Fruit fly (Drosophila melanogaster) whole organism, embryonic: ENCODE data around the gene Ir64a.

Source experiments
- Aef1 ChIP-seq: fragments of 200-800 bp; sonication (Bioruptor generic); IDR thresholded peaks from 3 replicates; pipeline ENCODE4 v1.3.6; 2022; ENCODE audit warnings: missing biosample characterization, missing genetic modification characterization
- CG10366 ChIP-seq: fragments of 200-800 bp; sonication (Bioruptor generic); IDR thresholded peaks from 2 replicates; pipeline ENCODE4 v1.3.6; 2022; ENCODE audit warnings: missing biosample characterization, missing genetic modification characterization
- CG11504 ChIP-seq: fragments of 200-800 bp; sonication (Bioruptor generic); optimal IDR thresholded peaks from 3 replicates; lab custom pipeline; 2019; ENCODE audit warnings: missing biosample characterization, mild to moderate bottlenecking, missing genetic modification characterization, moderate library complexity
- CG11695 ChIP-seq: fragments of 200-800 bp; sonication (Bioruptor generic); IDR thresholded peaks from 3 replicates; pipeline ENCODE4 v1.3.6; 2022; ENCODE audit warnings: missing biosample characterization, missing genetic modification characterization
- CG13775 ChIP-seq: fragments of 200-800 bp; sonication (Bioruptor generic); optimal IDR thresholded peaks from 3 replicates; lab custom pipeline; 2017; ENCODE audit warnings: missing biosample characterization, mild to moderate bottlenecking, missing genetic modification characterization
- CG15011 ChIP-seq: fragments of 200-800 bp; sonication (Bioruptor generic); optimal IDR thresholded peaks from 3 replicates; lab custom pipeline; 2018; ENCODE audit warnings: missing biosample characterization, mild to moderate bottlenecking, missing genetic modification characterization
- CG17328 ChIP-seq: fragments of 200-800 bp; sonication (Bioruptor generic); IDR thresholded peaks from 2 replicates; pipeline ENCODE4 v1.3.6; 2022; ENCODE audit warnings: missing biosample characterization, missing genetic modification characterization
- CG17385 ChIP-seq: fragments of 200-800 bp; sonication (Bioruptor generic); optimal IDR thresholded peaks from 3 replicates; lab custom pipeline; 2018; ENCODE audit warnings: missing biosample characterization, mild to moderate bottlenecking, missing genetic modification characterization
- CG18599 ChIP-seq: fragments of 200-800 bp; sonication (Bioruptor generic); optimal IDR thresholded peaks from 3 replicates; lab custom pipeline; 2017; ENCODE audit warnings: missing biosample characterization, missing genetic modification characterization, mild to moderate bottlenecking, moderate library complexity, missing genetic modification reagents
- CG2129 ChIP-seq: fragments of 200-800 bp; sonication (Bioruptor generic); IDR thresholded peaks from 2 replicates; pipeline ENCODE4 v1.3.6; 2022; ENCODE audit warnings: missing biosample characterization, missing genetic modification characterization; ENCODE audit not compliant: partially characterized antibody
- CG31388 ChIP-seq: fragments of 200-800 bp; sonication (Bioruptor generic); optimal IDR thresholded peaks from 2 replicates; lab custom pipeline; 2016; ENCODE audit warnings: missing biosample characterization, missing genetic modification characterization
- CG32532 ChIP-seq: fragments of 200-800 bp; sonication (Bioruptor generic); IDR thresholded peaks from 2 replicates; pipeline ENCODE4 v1.3.6; 2022; ENCODE audit warnings: missing biosample characterization, missing genetic modification characterization
- CG4617 ChIP-seq: fragments of 200-800 bp; sonication (Bioruptor generic); optimal IDR thresholded peaks from 3 replicates; lab custom pipeline; 2016; ENCODE audit warnings: missing biosample characterization, missing genetic modification characterization, borderline replicate concordance
- CG5180 ChIP-seq: fragments of 200-800 bp; sonication (Bioruptor generic); optimal IDR thresholded peaks from 3 replicates; lab custom pipeline; 2017; ENCODE audit warnings: missing biosample characterization, missing genetic modification characterization, mild to moderate bottlenecking, moderate library complexity, missing genetic modification reagents
- CG8924 ChIP-seq: fragments of 200-800 bp; optimal IDR thresholded peaks from 3 replicates; lab custom pipeline; 2019; ENCODE audit warnings: missing biosample characterization, mild to moderate bottlenecking, missing genetic modification characterization, moderate library complexity
- CG9727 ChIP-seq: fragments of 200-800 bp; sonication (Bioruptor generic); optimal IDR thresholded peaks from 3 replicates; lab custom pipeline; 2017; ENCODE audit warnings: missing biosample characterization, mild to moderate bottlenecking, missing genetic modification characterization
- CG9932 ChIP-seq: fragments of 200-800 bp; sonication (Bioruptor generic); IDR thresholded peaks from 2 replicates; pipeline ENCODE4 v1.3.6; 2022; ENCODE audit warnings: missing biosample characterization, missing genetic modification characterization
- Camta ChIP-seq: fragments of 200-800 bp; sonication (Bioruptor generic); optimal IDR thresholded peaks from 2 replicates; lab custom pipeline; 2016; ENCODE audit warnings: missing biosample characterization, missing genetic modification characterization
- Deaf1 ChIP-seq: fragments of 200-800 bp; optimal IDR thresholded peaks from 3 replicates; lab custom pipeline; 2019; ENCODE audit warnings: missing biosample characterization, mild to moderate bottlenecking, missing genetic modification characterization, moderate library complexity
- Drgx ChIP-seq: fragments of 200-800 bp; sonication (Bioruptor generic); IDR thresholded peaks from 2 replicates; pipeline ENCODE4 v1.3.6; 2022; ENCODE audit warnings: missing biosample characterization, missing genetic modification characterization
- E2f2 ChIP-seq: fragments of 200-800 bp; sonication (Bioruptor generic); IDR thresholded peaks from 2 replicates; pipeline ENCODE4 v1.3.6; 2022; ENCODE audit warnings: missing biosample characterization, missing genetic modification characterization
- HLH3B ChIP-seq: fragments of 200-800 bp; sonication (Bioruptor generic); IDR thresholded peaks from 2 replicates; pipeline ENCODE4 v1.3.6; 2022; ENCODE audit warnings: missing biosample characterization, missing genetic modification characterization
- HmgZ ChIP-seq: fragments of 200-800 bp; sonication (Bioruptor generic); optimal IDR thresholded peaks from 2 replicates; lab custom pipeline; 2018; ENCODE audit warnings: missing biosample characterization, mild to moderate bottlenecking, missing genetic modification characterization
- Hr39 ChIP-seq: fragments of >200 bp; optimal IDR thresholded peaks from 2 replicates; lab custom pipeline; 2017
- NFAT ChIP-seq: fragments of 200-800 bp; sonication (Bioruptor generic); IDR thresholded peaks from 2 replicates; pipeline ENCODE4 v1.3.6; 2022; ENCODE audit warnings: missing biosample characterization, missing genetic modification characterization
- Nf-YB ChIP-seq: fragments of 200-800 bp; sonication (Bioruptor generic); optimal IDR thresholded peaks from 3 replicates; lab custom pipeline; 2019; ENCODE audit warnings: missing biosample characterization, mild to moderate bottlenecking, missing genetic modification characterization, moderate library complexity
- Nf-YC ChIP-seq: fragments of 200-800 bp; optimal IDR thresholded peaks from 3 replicates; lab custom pipeline; 2019; ENCODE audit warnings: missing biosample characterization, mild to moderate bottlenecking, missing genetic modification characterization, moderate library complexity
- Rx ChIP-seq: fragments of 200-800 bp; sonication (Bioruptor generic); IDR thresholded peaks from 2 replicates; pipeline ENCODE4 v1.3.6; 2022; ENCODE audit warnings: missing biosample characterization, missing genetic modification characterization
- Sry-β ChIP-seq: fragments of 200-800 bp; sonication (Bioruptor generic); optimal IDR thresholded peaks from 2 replicates; lab custom pipeline; 2018; ENCODE audit warnings: missing biosample characterization, mild to moderate bottlenecking, missing genetic modification characterization, moderate library complexity
- Xbp1 ChIP-seq: fragments of 200-800 bp; sonication (Bioruptor generic); optimal IDR thresholded peaks from 3 replicates; lab custom pipeline; 2016; ENCODE audit warnings: missing biosample characterization, mild to moderate bottlenecking, missing genetic modification characterization
- abd-A ChIP-seq: fragments of 200-800 bp; sonication (Bioruptor generic); optimal IDR thresholded peaks from 3 replicates; lab custom pipeline; 2019; ENCODE audit warnings: missing biosample characterization, mild to moderate bottlenecking, missing genetic modification characterization, moderate library complexity
- al ChIP-seq: fragments of 200-800 bp; sonication (Bioruptor generic); IDR thresholded peaks from 2 replicates; pipeline ENCODE4 v1.3.6; 2022; ENCODE audit warnings: missing biosample characterization, missing genetic modification characterization
- cg ChIP-seq: fragments of 200-800 bp; sonication (Bioruptor generic); optimal IDR thresholded peaks from 3 replicates; lab custom pipeline; 2019; ENCODE audit warnings: missing biosample characterization, mild to moderate bottlenecking, missing genetic modification characterization, moderate library complexity
- cwo ChIP-seq: fragments of 200-800 bp; sonication (Bioruptor generic); optimal IDR thresholded peaks from 3 replicates; lab custom pipeline; 2017; ENCODE audit warnings: missing biosample characterization, missing genetic modification characterization, mild to moderate bottlenecking, moderate library complexity, missing genetic modification reagents
- ewg ChIP-seq: fragments of 200-800 bp; sonication (Bioruptor generic); optimal IDR thresholded peaks from 3 replicates; lab custom pipeline; 2017; ENCODE audit warnings: mild to moderate bottlenecking, missing biosample characterization, missing genetic modification reagents, missing genetic modification characterization
- fd96Cb ChIP-seq: fragments of 200-800 bp; sonication (Bioruptor generic); optimal IDR thresholded peaks from 2 replicates; lab custom pipeline; 2018; ENCODE audit warnings: missing biosample characterization, mild to moderate bottlenecking, missing genetic modification characterization, moderate library complexity
- gcm ChIP-seq: fragments of 200-800 bp; sonication (Bioruptor generic); optimal IDR thresholded peaks from 2 replicates; lab custom pipeline; 2019; ENCODE audit warnings: missing biosample characterization, mild to moderate bottlenecking, missing genetic modification characterization, moderate library complexity
- gro ChIP-seq: fragments of 200-800 bp; sonication (Bioruptor generic); optimal IDR thresholded peaks from 2 replicates; lab custom pipeline; 2016; ENCODE audit warnings: missing biosample characterization, missing genetic modification characterization
- gsb-n ChIP-seq: fragments of 200-800 bp; sonication (Bioruptor generic); optimal IDR thresholded peaks from 3 replicates; lab custom pipeline; 2018; ENCODE audit warnings: missing biosample characterization, mild to moderate bottlenecking, missing genetic modification characterization
- jigr1 ChIP-seq: fragments of 200-800 bp; sonication (Bioruptor generic); IDR thresholded peaks from 3 replicates; pipeline ENCODE4 v1.3.6; 2022; ENCODE audit warnings: missing biosample characterization, missing genetic modification characterization
- kni ChIP-seq: fragments of 200-800 bp; sonication (Bioruptor generic); optimal IDR thresholded peaks from 3 replicates; lab custom pipeline; 2017; ENCODE audit warnings: mild to moderate bottlenecking, missing biosample characterization, missing genetic modification reagents, missing genetic modification characterization
- lab ChIP-seq: fragments of 200-800 bp; sonication (Bioruptor generic); optimal IDR thresholded peaks from 3 replicates; lab custom pipeline; 2017; ENCODE audit warnings: missing biosample characterization, missing genetic modification characterization, mild to moderate bottlenecking, moderate library complexity, missing genetic modification reagents
- lmd ChIP-seq: fragments of 200-800 bp; sonication (Bioruptor generic); IDR thresholded peaks from 2 replicates; pipeline ENCODE4 v1.3.6; 2022; ENCODE audit warnings: missing biosample characterization, missing genetic modification characterization
- onecut ChIP-seq: fragments of 200-800 bp; sonication (Bioruptor generic); IDR thresholded peaks from 2 replicates; pipeline ENCODE4 v1.3.6; 2022; ENCODE audit warnings: missing biosample characterization, missing genetic modification characterization
- phol ChIP-seq: fragments of 200-800 bp; sonication (Bioruptor generic); optimal IDR thresholded peaks from 3 replicates; lab custom pipeline; 2018; ENCODE audit warnings: missing biosample characterization, mild to moderate bottlenecking, missing genetic modification characterization, moderate library complexity
- repo ChIP-seq: fragments of 200-800 bp; sonication (Bioruptor generic); optimal IDR thresholded peaks from 2 replicates; lab custom pipeline; 2016; ENCODE audit warnings: missing biosample characterization, missing genetic modification characterization
- ro ChIP-seq: fragments of 200-800 bp; sonication (Bioruptor generic); IDR thresholded peaks from 2 replicates; pipeline ENCODE4 v1.3.6; 2022; ENCODE audit warnings: missing biosample characterization, missing genetic modification characterization
- sima ChIP-seq: fragments of 200-800 bp; sonication (Bioruptor generic); optimal IDR thresholded peaks from 2 replicates; lab custom pipeline; 2016; ENCODE audit warnings: missing biosample characterization, missing genetic modification characterization

The Ir64a gene

dm6 chr3L:5382721-5383120 is at the start of gene Ir64a:
Gene Ir64a (minus strand): TSS chr3L:5382821.
- no peak for TF ChIP-seq lmd (GFP tag; lab: Robert Waterston, UW)
- TF ChIP-seq gsb-n (tag; lab: Kevin White, UChicago): no peak
- TF ChIP-seq CG15011 (GFP tag; lab: Kevin White, UChicago): no peak
- TF ChIP-seq CG11695 (GFP tag; lab: Robert Waterston, UW): no peak
- TF ChIP-seq kni (GFP tag; lab: Kevin White, UChicago): no peak
- no peak for TF ChIP-seq Xbp1
- TF ChIP-seq CG2129 (GFP tag; lab: Robert Waterston, UW): no peak
- no peak for TF ChIP-seq Sry-β (GFP tag; lab: Kevin White, UChicago)
- no peak for TF ChIP-seq phol
- TF ChIP-seq gro (GFP tag; lab: Kevin White, UChicago): no peak
- no peak for TF ChIP-seq CG10366 (GFP tag; lab: Robert Waterston, UW)
- TF ChIP-seq CG9932 (GFP tag; lab: Robert Waterston, UW): no peak
- TF ChIP-seq CG8924 (tag; lab: Kevin White, UChicago): no peak
- no peak for TF ChIP-seq cg (GFP tag; lab: Kevin White, UChicago)
- no peak for TF ChIP-seq jigr1 (GFP tag; lab: Robert Waterston, UW)
- TF ChIP-seq ro (GFP tag; lab: Robert Waterston, UW): no peak

dm6 chr3L:5423577-5424202 is 41.1 kb upstream of the Ir64a start, which contains the start of gene DIP-delta:
Gene DIP-delta (plus strand): TSS chr3L:5424109.
- TF ChIP-seq al (GFP tag; lab: Robert Waterston, UW): no peak
- TF ChIP-seq abd-A: peak; percentile 17
- TF ChIP-seq Rx (GFP tag; lab: Robert Waterston, UW): no peak
- TF ChIP-seq Nf-YB (GFP tag; lab: Kevin White, UChicago): peak; percentile 78
- TF ChIP-seq Nf-YC: peak; percentile 85
- TF ChIP-seq CG9727: no peak
- no peak for TF ChIP-seq NFAT (GFP tag; lab: Robert Waterston, UW)
- TF ChIP-seq CG17328 (GFP tag; lab: Robert Waterston, UW): no peak
- TF ChIP-seq CG11695 (GFP tag; lab: Robert Waterston, UW): no peak
- no peak for TF ChIP-seq gcm (GFP tag; lab: Kevin White, UChicago)
- TF ChIP-seq ewg (GFP tag; lab: Kevin White, UChicago): peak; percentile 41
- TF ChIP-seq Hr39 (lab: Kevin White, UChicago): no peak
- no peak for TF ChIP-seq CG32532 (GFP tag; lab: Robert Waterston, UW)
- TF ChIP-seq Deaf1 (tag; lab: Kevin White, UChicago): peak; percentile 96

DNA sequence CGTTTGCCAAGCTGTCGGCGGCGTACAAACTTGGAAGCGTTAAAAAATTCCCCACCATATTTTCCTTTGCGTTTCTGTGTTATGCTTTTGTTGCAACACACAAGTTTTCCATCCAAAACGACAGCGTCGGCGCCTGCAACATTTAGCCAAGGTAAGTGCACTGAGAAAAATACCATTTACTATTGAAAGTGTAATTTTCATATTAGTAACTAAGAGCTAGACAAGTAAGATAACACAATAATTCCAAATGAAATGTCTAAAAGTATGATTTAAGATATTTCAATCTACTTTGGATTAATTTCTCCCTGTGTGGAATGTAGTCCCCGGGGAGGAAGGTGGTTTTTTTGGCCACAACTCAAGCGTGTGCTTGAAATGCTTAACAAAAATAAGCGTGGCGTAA is 3.1 kb upstream of the Ir64a start:
- TF ChIP-seq CG4617: no peak
- TF ChIP-seq CG17385 (GFP tag; lab: Kevin White, UChicago): no peak
- TF ChIP-seq CG13775 (GFP tag; lab: Kevin White, UChicago): no peak
- TF ChIP-seq Aef1 (GFP tag; lab: Robert Waterston, UW): peak; percentile 34; the same call in 1 of the 3 replicates
- TF ChIP-seq onecut: no peak
- no peak for TF ChIP-seq Camta (GFP tag; lab: Kevin White, UChicago)
- TF ChIP-seq sima (GFP tag; lab: Kevin White, UChicago): no peak
- TF ChIP-seq CG18599 (GFP tag; lab: Kevin White, UChicago): peak; percentile 27
- no peak for TF ChIP-seq CG31388 (GFP tag; lab: Kevin White, UChicago)
- TF ChIP-seq HLH3B (GFP tag; lab: Robert Waterston, UW): 0 out of 2 replicates have a peak, but pooled peaks have one; percentile 33
- TF ChIP-seq fd96Cb (tag; lab: Kevin White, UChicago): peak; percentile 18
- 0 out of 2 replicates have a peak, but pooled peaks have one; percentile 6 for TF ChIP-seq lmd (GFP tag; lab: Robert Waterston, UW)
- TF ChIP-seq lab (GFP tag; lab: Kevin White, UChicago): peak; percentile 37
- no peak for TF ChIP-seq cwo (GFP tag; lab: Kevin White, UChicago)
- TF ChIP-seq CG5180 (GFP tag; lab: Kevin White, UChicago): no peak
- no peak for TF ChIP-seq HmgZ (tag; lab: Kevin White, UChicago)
- TF ChIP-seq repo: no peak
- peak; percentile 46 for TF ChIP-seq CG11504 (tag; lab: Kevin White, UChicago)
- no peak for TF ChIP-seq E2f2 (GFP tag; lab: Robert Waterston, UW)
- peak; percentile 68 for TF ChIP-seq Drgx
